Fruit fly (Drosophila melanogaster) whole organism, embryonic: ENCODE measurements around the gene Sec13.
A peak's percentile ranks its signal among the peaks of the same experiment; 100 is the strongest.

Experiments
- CG11504 ChIP-seq: fragments of 200-800 bp; sonication (Bioruptor generic); optimal IDR thresholded peaks from 3 replicates; lab custom pipeline; 2019; ENCODE audit warnings: missing biosample characterization, mild to moderate bottlenecking, missing genetic modification characterization, moderate library complexity
- CG11560 ChIP-seq: fragments of 200-800 bp; sonication (Bioruptor generic); IDR thresholded peaks from 3 replicates; pipeline ENCODE4 v1.3.6; 2022; ENCODE audit warnings: missing biosample characterization, missing genetic modification characterization
- CG12769 ChIP-seq: fragments of 200-800 bp; sonication (Bioruptor generic); optimal IDR thresholded peaks from 2 replicates; lab custom pipeline; 2019; ENCODE audit warnings: missing biosample characterization, mild to moderate bottlenecking, missing genetic modification characterization, moderate library complexity
- CG14050 ChIP-seq: fragments of 200-800 bp; sonication (Bioruptor generic); IDR thresholded peaks from 3 replicates; pipeline ENCODE4 v1.3.6; 2022; ENCODE audit warnings: missing biosample characterization, missing genetic modification characterization
- CG14667 ChIP-seq: fragments of 200-800 bp; sonication (Bioruptor generic); IDR thresholded peaks from 2 replicates; pipeline ENCODE4 v1.3.6; 2022; ENCODE audit warnings: missing biosample characterization, missing genetic modification characterization
- CG1529 ChIP-seq: fragments of 200-800 bp; sonication (Bioruptor generic); optimal IDR thresholded peaks from 3 replicates; lab custom pipeline; 2018; ENCODE audit warnings: missing biosample characterization, missing genetic modification characterization
- CG15479 ChIP-seq: fragments of 200-800 bp; sonication (Bioruptor generic); optimal IDR thresholded peaks from 3 replicates; lab custom pipeline; 2019; ENCODE audit warnings: missing biosample characterization, mild to moderate bottlenecking, missing genetic modification characterization, moderate library complexity
- CG15514 ChIP-seq: fragments of 200-800 bp; sonication (Bioruptor generic); optimal IDR thresholded peaks from 3 replicates; lab custom pipeline; 2017; ENCODE audit warnings: missing biosample characterization, missing genetic modification characterization, mild to moderate bottlenecking, moderate library complexity, missing genetic modification reagents
- CG15601 ChIP-seq: fragments of 200-800 bp; sonication (Bioruptor generic); optimal IDR thresholded peaks from 3 replicates; lab custom pipeline; 2019; ENCODE audit warnings: missing biosample characterization, mild to moderate bottlenecking, missing genetic modification characterization, moderate library complexity
- CG1647 ChIP-seq: fragments of 200-800 bp; sonication (Bioruptor generic); optimal IDR thresholded peaks from 3 replicates; lab custom pipeline; 2016; ENCODE audit warnings: missing biosample characterization, missing genetic modification characterization
- CG16863 ChIP-seq: fragments of 200-800 bp; sonication (Bioruptor generic); optimal IDR thresholded peaks from 3 replicates; lab custom pipeline; 2016; ENCODE audit warnings: missing biosample characterization, missing genetic modification characterization
- CG17612 ChIP-seq: fragments of 200-800 bp; sonication (Bioruptor generic); IDR thresholded peaks from 2 replicates; pipeline ENCODE4 v1.3.6; 2022; ENCODE audit warnings: missing biosample characterization, missing genetic modification characterization
- CG17802 ChIP-seq: fragments of 200-800 bp; sonication (Bioruptor generic); optimal IDR thresholded peaks from 2 replicates; lab custom pipeline; 2018; ENCODE audit warnings: missing biosample characterization, mild to moderate bottlenecking, missing genetic modification characterization, moderate library complexity
- CG18619 ChIP-seq: fragments of 200-800 bp; sonication (Bioruptor generic); optimal IDR thresholded peaks from 3 replicates; lab custom pipeline; 2017; ENCODE audit warnings: missing biosample characterization, mild to moderate bottlenecking, missing genetic modification characterization
- CG32772 ChIP-seq: fragments of 200-800 bp; sonication (Bioruptor generic); IDR thresholded peaks from 2 replicates; pipeline ENCODE4 v1.3.6; 2022; ENCODE audit warnings: missing biosample characterization, missing genetic modification characterization
- CG34224 ChIP-seq: fragments of 200-800 bp; sonication (Bioruptor generic); IDR thresholded peaks from 3 replicates; pipeline ENCODE4 v1.3.6; 2022; ENCODE audit warnings: missing biosample characterization, missing genetic modification characterization; ENCODE audit not compliant: partially characterized antibody
- CG7271 ChIP-seq: fragments of 200-800 bp; sonication (Bioruptor generic); optimal IDR thresholded peaks from 2 replicates; lab custom pipeline; 2018; ENCODE audit warnings: missing biosample characterization, mild to moderate bottlenecking, missing genetic modification characterization, moderate library complexity
- CG7357 ChIP-seq: fragments of 200-800 bp; sonication (Bioruptor generic); IDR thresholded peaks from 3 replicates; pipeline ENCODE4 v1.3.6; 2022; ENCODE audit warnings: missing biosample characterization, missing genetic modification characterization
- CG7987 ChIP-seq: fragments of 200-800 bp; sonication (Bioruptor generic); optimal IDR thresholded peaks from 2 replicates; lab custom pipeline; 2018; ENCODE audit warnings: missing biosample characterization, mild to moderate bottlenecking, missing genetic modification characterization, moderate library complexity
- CG8388 ChIP-seq: fragments of 200-800 bp; sonication (Bioruptor generic); optimal IDR thresholded peaks from 2 replicates; lab custom pipeline; 2019; ENCODE audit warnings: missing biosample characterization, mild to moderate bottlenecking, missing genetic modification characterization, moderate library complexity
- CG9932 ChIP-seq: fragments of 200-800 bp; sonication (Bioruptor generic); IDR thresholded peaks from 2 replicates; pipeline ENCODE4 v1.3.6; 2022; ENCODE audit warnings: missing biosample characterization, missing genetic modification characterization
- Camta ChIP-seq: fragments of 200-800 bp; sonication (Bioruptor generic); optimal IDR thresholded peaks from 2 replicates; lab custom pipeline; 2016; ENCODE audit warnings: missing biosample characterization, missing genetic modification characterization
- D ChIP-seq, 2 experiments: fragments of 200-800 bp in 1 of 2; fragments of >200 bp in 1 of 2; sonication (Bioruptor generic) in 1 of 2; optimal IDR thresholded peaks; 2 replicates in 1 of 2; 3 replicates in 1 of 2; lab custom pipeline; 2017; ENCODE audit warnings: mild to moderate bottlenecking in 1 of 2, missing biosample characterization in 1 of 2, missing genetic modification characterization in 1 of 2, missing genetic modification reagents in 1 of 2
- Dip3 ChIP-seq: fragments of 200-800 bp; sonication (Bioruptor generic); optimal IDR thresholded peaks from 3 replicates; lab custom pipeline; 2016; ENCODE audit warnings: missing biosample characterization, missing genetic modification characterization
- Eip74EF ChIP-seq, 2 experiments: fragments of 200-800 bp in 1 of 2; fragments of >200 bp in 1 of 2; sonication (Bioruptor generic) in 1 of 2; optimal IDR thresholded peaks; 2 replicates each; lab custom pipeline; 2017 to 2019; ENCODE audit warnings: missing biosample characterization in 2 of 2, missing genetic modification characterization in 2 of 2, mild to moderate bottlenecking in 1 of 2, moderate library complexity in 1 of 2
- Fer1 ChIP-seq: fragments of 200-800 bp; sonication (Bioruptor generic); optimal IDR thresholded peaks from 2 replicates; lab custom pipeline; 2017; ENCODE audit warnings: missing biosample characterization, mild to moderate bottlenecking, missing genetic modification characterization
- Fer3 ChIP-seq: fragments of 200-800 bp; sonication (Bioruptor generic); optimal IDR thresholded peaks from 2 replicates; lab custom pipeline; 2018; ENCODE audit warnings: missing biosample characterization, mild to moderate bottlenecking, missing genetic modification characterization, moderate library complexity
- HmgD ChIP-seq: fragments of 200-800 bp; sonication (Bioruptor generic); optimal IDR thresholded peaks from 3 replicates; lab custom pipeline; 2016; ENCODE audit warnings: missing biosample characterization, missing genetic modification characterization
- Meics ChIP-seq: fragments of 200-800 bp; sonication (Bioruptor generic); optimal IDR thresholded peaks from 2 replicates; lab custom pipeline; 2017; ENCODE audit warnings: missing biosample characterization, mild to moderate bottlenecking, missing genetic modification characterization
- Optix ChIP-seq: fragments of 200-800 bp; sonication (Bioruptor generic); IDR thresholded peaks from 3 replicates; pipeline ENCODE4 v1.3.6; 2022; ENCODE audit warnings: missing biosample characterization, missing genetic modification characterization
- Usf ChIP-seq: fragments of 200-800 bp; sonication (Bioruptor generic); optimal IDR thresholded peaks from 2 replicates; lab custom pipeline; 2017; ENCODE audit warnings: missing genotype, missing biosample characterization, missing genetic modification characterization
- ash1 ChIP-seq: fragments of 200-800 bp; sonication (Bioruptor generic); optimal IDR thresholded peaks from 2 replicates; lab custom pipeline; 2018; ENCODE audit warnings: missing biosample characterization, mild to moderate bottlenecking, missing genetic modification characterization
- az2 ChIP-seq: fragments of 200-800 bp; sonication (Bioruptor generic); optimal IDR thresholded peaks from 3 replicates; lab custom pipeline; 2016; ENCODE audit warnings: missing biosample characterization, missing genetic modification characterization
- bcd ChIP-seq: fragments of 200-800 bp; sonication (Bioruptor generic); optimal IDR thresholded peaks from 2 replicates; lab custom pipeline; 2017; ENCODE audit warnings: missing biosample characterization, mild to moderate bottlenecking, missing genetic modification characterization
- danr ChIP-seq: fragments of 200-800 bp; sonication (Bioruptor generic); IDR thresholded peaks from 2 replicates; pipeline ENCODE4 v1.3.6; 2022; ENCODE audit warnings: missing biosample characterization, missing genetic modification characterization
- dmrt99B ChIP-seq: fragments of 200-800 bp; sonication (Bioruptor generic); optimal IDR thresholded peaks from 2 replicates; lab custom pipeline; 2018; ENCODE audit warnings: missing biosample characterization, mild to moderate bottlenecking, missing genetic modification characterization, moderate library complexity
- emc ChIP-seq: fragments of 200-800 bp; sonication (Bioruptor generic); optimal IDR thresholded peaks from 2 replicates; lab custom pipeline; 2016; ENCODE audit warnings: missing biosample characterization, missing genetic modification characterization
- fd64A ChIP-seq: fragments of 200-800 bp; sonication (Bioruptor generic); optimal IDR thresholded peaks from 3 replicates; lab custom pipeline; 2018; ENCODE audit warnings: missing biosample characterization, mild to moderate bottlenecking, missing genetic modification characterization
- fru ChIP-seq: fragments of >200 bp; optimal IDR thresholded peaks from 2 replicates; lab custom pipeline; 2017
- gcm2 ChIP-seq: fragments of 200-800 bp; sonication (Bioruptor generic); optimal IDR thresholded peaks from 2 replicates; lab custom pipeline; 2016; ENCODE audit warnings: missing biosample characterization, missing genetic modification characterization
- grau ChIP-seq: fragments of 200-800 bp; optimal IDR thresholded peaks from 3 replicates; lab custom pipeline; 2019; ENCODE audit warnings: missing biosample characterization, mild to moderate bottlenecking, missing genetic modification characterization, moderate library complexity
- inv ChIP-seq: fragments of 200-800 bp; sonication (Bioruptor generic); IDR thresholded peaks from 2 replicates; pipeline ENCODE4 v1.3.6; 2022; ENCODE audit warnings: missing biosample characterization, missing genetic modification characterization; ENCODE audit not compliant: partially characterized antibody
- kay ChIP-seq: fragments of 200-800 bp; sonication (Bioruptor generic); optimal IDR thresholded peaks from 2 replicates; lab custom pipeline; 2016; ENCODE audit warnings: missing biosample characterization, missing genetic modification characterization
- lbe ChIP-seq: fragments of 200-800 bp; sonication (Bioruptor generic); optimal IDR thresholded peaks from 2 replicates; lab custom pipeline; 2016; ENCODE audit warnings: missing biosample characterization, mild to moderate bottlenecking, missing genetic modification characterization
- lmd ChIP-seq: fragments of 200-800 bp; sonication (Bioruptor generic); IDR thresholded peaks from 2 replicates; pipeline ENCODE4 v1.3.6; 2022; ENCODE audit warnings: missing biosample characterization, missing genetic modification characterization
- mam ChIP-seq: fragments of 200-800 bp; sonication (Bioruptor generic); optimal IDR thresholded peaks from 3 replicates; lab custom pipeline; 2016; ENCODE audit warnings: missing biosample characterization, missing genetic modification characterization
- phol ChIP-seq: fragments of 200-800 bp; sonication (Bioruptor generic); optimal IDR thresholded peaks from 3 replicates; lab custom pipeline; 2018; ENCODE audit warnings: missing biosample characterization, mild to moderate bottlenecking, missing genetic modification characterization, moderate library complexity
- run ChIP-seq: fragments of 200-800 bp; sonication (Bioruptor generic); optimal IDR thresholded peaks from 3 replicates; lab custom pipeline; 2018; ENCODE audit warnings: missing biosample characterization, mild to moderate bottlenecking, missing genetic modification characterization
- sens-2 ChIP-seq: fragments of 200-800 bp; sonication (Bioruptor generic); IDR thresholded peaks from 2 replicates; pipeline ENCODE4 v1.3.6; 2022; ENCODE audit warnings: missing biosample characterization, missing genetic modification characterization
- sim ChIP-seq: fragments of 200-800 bp; sonication (Bioruptor generic); IDR thresholded peaks from 2 replicates; pipeline ENCODE4 v1.3.6; 2022; ENCODE audit warnings: missing biosample characterization, missing genetic modification characterization

Sec13 gene

DNA sequence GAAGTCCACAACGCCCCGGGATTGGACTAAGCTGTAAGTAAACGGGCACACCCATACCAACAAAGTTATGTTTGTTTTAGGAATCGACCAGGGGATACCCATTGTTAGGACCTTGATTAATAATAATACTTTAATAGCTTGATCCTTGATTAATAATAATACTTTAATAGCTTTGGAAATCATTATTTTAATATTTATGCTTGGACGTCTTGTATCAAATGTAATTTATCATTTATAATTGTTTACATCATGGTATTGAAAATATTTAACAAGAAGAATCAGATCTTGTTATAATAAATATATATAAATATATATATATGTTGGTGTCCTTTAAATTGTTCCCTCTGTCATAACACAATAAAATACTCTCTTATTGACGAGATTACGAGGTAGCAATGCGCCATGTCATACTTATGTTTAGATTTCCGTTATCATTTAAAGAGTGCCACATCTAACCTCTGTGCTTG, 875 bp downstream of the Sec13 start (continued):
- TF ChIP-seq dmrt99B (peak; percentile 93), CG17612 (GFP tag; lab: Robert Waterston, UW) (no peak), HmgD (GFP tag; lab: Kevin White, UChicago) (no peak), lmd (peak; percentile 79), CG18619 (GFP tag; lab: Kevin White, UChicago) (peak; percentile 88), CG17802 (peak; percentile 4), kay (peak; percentile 48), Dip3 (GFP tag; lab: Kevin White, UChicago) (no peak), sim (GFP tag; lab: Robert Waterston, UW) (peak; percentile 30; the same call in 1 of the 2 replicates), CG14667 (GFP tag; lab: Robert Waterston, UW) (peak; percentile 49; the same call in 1 of the 2 replicates), Optix (GFP tag; lab: Robert Waterston, UW) (no peak), bcd (peak; percentile 81), ash1 (GFP tag; lab: Kevin White, UChicago) (no peak), CG15514 (GFP tag; lab: Kevin White, UChicago) (peak; percentile 33), CG32772 (peak; percentile 70), az2 (GFP tag; lab: Kevin White, UChicago) (peak; percentile 83), CG9932 (peak; percentile 66), CG15479 (no peak), CG14050 (GFP tag; lab: Robert Waterston, UW) (peak; percentile 53; the same call in 1 of the 3 replicates), CG11504 (peak; percentile 93), run (tag; lab: Kevin White, UChicago) (peak; percentile 82), fru (lab: Kevin White, UChicago) (no peak), mam (GFP tag; lab: Kevin White, UChicago) (no peak), CG7357 (GFP tag; lab: Robert Waterston, UW) (peak; percentile 65; the same call in 2 of the 3 replicates), emc (GFP tag; lab: Kevin White, UChicago) (no peak), CG1529 (GFP tag; lab: Kevin White, UChicago) (peak; percentile 66), CG15601 (tag; lab: Kevin White, UChicago) (peak; percentile 89), Fer1 (peak; percentile 71), CG16863 (GFP tag; lab: Kevin White, UChicago) (no peak), CG34224 (GFP tag; lab: Robert Waterston, UW) (no peak), CG11560 (no peak), gcm2 (GFP tag; lab: Kevin White, UChicago) (no peak), Usf (peak; percentile 74), Meics (GFP tag; lab: Kevin White, UChicago) (peak; percentile 69), sens-2 (GFP tag; lab: Robert Waterston, UW) (no peak), D (optimal IDR thresholded peaks at IDR 0.05; lab: Kevin White, UChicago) (no peak), D (GFP tag; optimal IDR thresholded peaks at IDR 0.05; lab: Kevin White, UChicago) (peak; percentile 66), Fer3 (peak; percentile 83), CG7271 (peak; percentile 55), CG12769 (tag; lab: Kevin White, UChicago) (no peak), CG8388 (peak; percentile 83), phol (tag; lab: Kevin White, UChicago) (peak; percentile 87), Camta (GFP tag; lab: Kevin White, UChicago) (no peak), lbe (GFP tag; lab: Kevin White, UChicago) (no peak), CG1647 (GFP tag; lab: Kevin White, UChicago) (no peak), danr (GFP tag; lab: Robert Waterston, UW) (0 out of 2 replicates have a peak, but pooled peaks have one; percentile 14), CG7987 (GFP tag; lab: Kevin White, UChicago) (no peak), fd64A (GFP tag; lab: Kevin White, UChicago) (no peak), inv (no peak), Eip74EF (GFP tag; optimal IDR thresholded peaks at IDR 0.05; lab: Kevin White, UChicago) (peak in 1 of 2 experiments; percentile 88), grau (peak; percentile 95)
